Fruit fly (Drosophila melanogaster) whole organism, wandering third instar larva: ENCODE results near the gene CG7255.

Experiments
- Abd-B ChIP-seq: fragments of >200 bp; optimal IDR thresholded peaks from 2 replicates; lab custom pipeline; 2017; ENCODE audit warnings: missing biosample characterization, missing genetic modification characterization
- CG32264 ChIP-seq: fragments of 200-800 bp; sonication (Bioruptor generic); optimal IDR thresholded peaks from 2 replicates; lab custom pipeline; 2016; ENCODE audit warnings: missing biosample characterization, missing genetic modification characterization
- CG9705 ChIP-seq: fragments of 200-800 bp; sonication (Bioruptor generic); optimal IDR thresholded peaks from 2 replicates; lab custom pipeline; 2018; ENCODE audit warnings: missing biosample characterization, mild to moderate bottlenecking, missing genetic modification characterization
- CrebA ChIP-seq: fragments of 200-800 bp; sonication (Bioruptor generic); optimal IDR thresholded peaks from 2 replicates; lab custom pipeline; 2016; ENCODE audit warnings: missing biosample characterization, mild to moderate bottlenecking, missing genetic modification characterization, borderline replicate concordance
- Dfd ChIP-seq: fragments of >200 bp; optimal IDR thresholded peaks from 2 replicates; lab custom pipeline; 2017; ENCODE audit warnings: missing biosample characterization, missing genetic modification characterization
- Dif ChIP-seq: fragments of 200-275, 200-300 bp; sonication (Bioruptor generic); optimal IDR thresholded peaks from 2 replicates; lab custom pipeline; 2018; ENCODE audit warnings: missing biosample characterization, missing genetic modification characterization; ENCODE audit not compliant: partially characterized antibody
- GATAd ChIP-seq: sonication (Bioruptor generic); optimal IDR thresholded peaks from 2 replicates; lab custom pipeline; 2016; ENCODE audit warnings: missing biosample characterization, missing genetic modification characterization
- HLH106 ChIP-seq: fragments of 200-800 bp; optimal IDR thresholded peaks from 3 replicates; lab custom pipeline; 2019; ENCODE audit warnings: missing biosample characterization, mild to moderate bottlenecking, missing genetic modification characterization, moderate library complexity
- Hnf4 ChIP-seq: fragments of 200-800 bp; sonication (Bioruptor generic); optimal IDR thresholded peaks from 2 replicates; lab custom pipeline; 2016; ENCODE audit warnings: missing biosample characterization, mild to moderate bottlenecking, missing genetic modification characterization
- Hr78 ChIP-seq: fragments of >200 bp; optimal IDR thresholded peaks from 2 replicates; lab custom pipeline; 2017; ENCODE audit warnings: missing biosample characterization, missing genetic modification characterization
- Hr83 ChIP-seq: fragments of 200-300 bp; sonication (Bioruptor generic); optimal IDR thresholded peaks from 2 replicates; lab custom pipeline; 2016; ENCODE audit warnings: missing biosample characterization, mild to moderate bottlenecking, missing genetic modification characterization, moderate library complexity; ENCODE audit not compliant: poor library complexity, severe bottlenecking
- Jra ChIP-seq: sonication (Bioruptor generic); optimal IDR thresholded peaks from 2 replicates; lab custom pipeline; 2016; ENCODE audit warnings: missing biosample characterization, missing genetic modification characterization
- Mio ChIP-seq: sonication (Bioruptor generic); optimal IDR thresholded peaks from 2 replicates; lab custom pipeline; 2016; ENCODE audit warnings: missing biosample characterization, missing genetic modification characterization
- Myc ChIP-seq: fragments of >200 bp; optimal IDR thresholded peaks from 2 replicates; lab custom pipeline; 2017
- N ChIP-seq: fragments of >200 bp; optimal IDR thresholded peaks from 2 replicates; lab custom pipeline; 2018; ENCODE audit warnings: missing biosample characterization, missing external identifiers, missing genetic modification characterization
- OdsH ChIP-seq: fragments of 200-800 bp; sonication (Bioruptor generic); optimal IDR thresholded peaks from 2 replicates; lab custom pipeline; 2016; ENCODE audit warnings: missing biosample characterization, mild to moderate bottlenecking, missing genetic modification characterization
- Rel ChIP-seq, 2 experiments: fragments of 200-800 bp; sonication (Bioruptor generic) in 1 of 2; optimal IDR thresholded peaks; 2 replicates in 1 of 2; 3 replicates in 1 of 2; lab custom pipeline; 2016 to 2019; ENCODE audit warnings: mild to moderate bottlenecking in 2 of 2, missing biosample characterization in 2 of 2, missing genetic modification characterization in 2 of 2, moderate library complexity in 1 of 2
- Sp1 ChIP-seq: fragments of 200-800 bp; sonication (Bioruptor generic); optimal IDR thresholded peaks from 3 replicates; lab custom pipeline; 2019; ENCODE audit warnings: missing biosample characterization, mild to moderate bottlenecking, missing genetic modification characterization, moderate library complexity
- Vsx2 ChIP-seq: fragments of 200-300, 225-300 bp; sonication (Bioruptor generic); optimal IDR thresholded peaks from 2 replicates; lab custom pipeline; 2018; ENCODE audit warnings: missing biosample characterization, missing genetic modification characterization; ENCODE audit not compliant: partially characterized antibody
- br ChIP-seq: fragments of 200-800 bp; sonication (Bioruptor generic); optimal IDR thresholded peaks from 2 replicates; lab custom pipeline; 2016; ENCODE audit warnings: missing biosample characterization, missing genetic modification characterization
- brk ChIP-seq: fragments of 200-800 bp; sonication (Bioruptor generic); optimal IDR thresholded peaks from 2 replicates; lab custom pipeline; 2016; ENCODE audit warnings: missing biosample characterization, mild to moderate bottlenecking, missing genetic modification characterization
- dl ChIP-seq, 2 experiments: fragments of 175-275, 200-275 bp in 1 of 2; fragments of 200-275 bp in 1 of 2; sonication (Bioruptor generic); optimal IDR thresholded peaks; lab custom pipeline; 2018; ENCODE audit warnings: mild to moderate bottlenecking in 2 of 2, missing biosample characterization in 2 of 2, missing genetic modification characterization in 2 of 2, moderate library complexity in 2 of 2; ENCODE audit not compliant: partially characterized antibody in 2 of 2, insufficient read depth in 1 of 2
- dmrt93B ChIP-seq: fragments of 200-800 bp; sonication (Bioruptor generic); optimal IDR thresholded peaks from 2 replicates; lab custom pipeline; 2018; ENCODE audit warnings: missing biosample characterization, mild to moderate bottlenecking, missing genetic modification characterization
- dsf ChIP-seq: sonication (Bioruptor generic); optimal IDR thresholded peaks from 2 replicates; lab custom pipeline; 2016; ENCODE audit warnings: missing biosample characterization, missing genetic modification characterization, borderline replicate concordance
- ey ChIP-seq: fragments of 200-800 bp; sonication (Bioruptor generic); optimal IDR thresholded peaks from 2 replicates; lab custom pipeline; 2016; ENCODE audit warnings: missing biosample characterization, missing genetic modification characterization
- foxo ChIP-seq, 2 experiments: fragments of 200-800 bp; sonication (Bioruptor generic); optimal IDR thresholded peaks; 2 replicates in 1 of 2; 3 replicates in 1 of 2; lab custom pipeline; 2016 to 2017; ENCODE audit warnings: missing biosample characterization in 2 of 2, missing genetic modification characterization in 2 of 2
- fru ChIP-seq: fragments of 200-800 bp; sonication (Bioruptor generic); optimal IDR thresholded peaks from 3 replicates; lab custom pipeline; 2016; ENCODE audit warnings: missing biosample characterization, mild to moderate bottlenecking, missing genetic modification characterization
- h ChIP-seq: fragments of 200-800 bp; sonication (Bioruptor generic); optimal IDR thresholded peaks from 3 replicates; lab custom pipeline; 2016; ENCODE audit warnings: missing biosample characterization, mild to moderate bottlenecking, missing genetic modification characterization
- jim ChIP-seq: fragments of 175-275, 200-325 bp; sonication (Bioruptor generic); optimal IDR thresholded peaks from 2 replicates; lab custom pipeline; 2016; ENCODE audit warnings: missing biosample characterization, mild to moderate bottlenecking, missing genetic modification characterization
- lola ChIP-seq: fragments of >200 bp; optimal IDR thresholded peaks from 2 replicates; lab custom pipeline; 2017; ENCODE audit warnings: missing biosample characterization, missing genetic modification characterization
- pan ChIP-seq: fragments of >200 bp; optimal IDR thresholded peaks from 2 replicates; lab custom pipeline; 2017
- psq ChIP-seq: fragments of 200-800 bp; sonication (Bioruptor generic); optimal IDR thresholded peaks from 3 replicates; lab custom pipeline; 2017; ENCODE audit warnings: missing biosample characterization, mild to moderate bottlenecking, missing genetic modification characterization, moderate library complexity
- rgr ChIP-seq: fragments of 200-800 bp; sonication (Bioruptor generic); optimal IDR thresholded peaks from 3 replicates; lab custom pipeline; 2016; ENCODE audit warnings: missing biosample characterization, mild to moderate bottlenecking, missing genetic modification characterization
- sage ChIP-seq: fragments of 200-800 bp; sonication (Bioruptor generic); optimal IDR thresholded peaks from 2 replicates; lab custom pipeline; 2016; ENCODE audit warnings: missing biosample characterization, mild to moderate bottlenecking, missing genetic modification characterization
- sv ChIP-seq: fragments of 200-800 bp; sonication (Bioruptor generic); optimal IDR thresholded peaks from 3 replicates; lab custom pipeline; 2016; ENCODE audit warnings: missing biosample characterization, missing genetic modification characterization
- tai ChIP-seq: sonication (Bioruptor generic); optimal IDR thresholded peaks from 2 replicates; lab custom pipeline; 2016; ENCODE audit warnings: missing biosample characterization, missing genetic modification characterization
- usp ChIP-seq: fragments of >200 bp; optimal IDR thresholded peaks from 2 replicates; lab custom pipeline; 2017; ENCODE audit warnings: missing biosample characterization, missing genetic modification characterization
- woc ChIP-seq: sonication (Bioruptor generic); optimal IDR thresholded peaks from 2 replicates; lab custom pipeline; 2016; ENCODE audit warnings: missing biosample characterization, mild to moderate bottlenecking, missing genetic modification characterization

Gene CG7255

DNA sequence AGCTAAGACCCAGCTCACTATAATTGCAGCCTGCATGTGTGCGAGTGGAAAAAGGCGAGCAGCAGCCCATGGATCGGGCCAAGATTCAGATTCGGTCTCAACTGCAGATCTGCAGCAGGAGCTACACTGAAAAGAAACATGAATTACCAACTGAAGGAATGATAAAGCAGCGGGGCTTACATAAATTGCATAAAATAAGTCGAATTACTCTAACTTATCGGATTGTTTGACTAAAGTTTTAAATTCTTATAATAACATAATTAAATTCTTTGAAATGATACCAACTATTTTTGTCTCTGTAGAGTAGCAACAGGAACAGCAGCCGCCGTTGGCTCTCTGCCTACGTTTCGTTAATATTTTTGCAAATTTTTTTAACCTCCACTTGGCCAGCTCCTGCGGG lies 43.5 kb upstream of the CG7255 start:
- peak; percentile 66 for TF ChIP-seq GATAd (GFP tag; lab: Kevin White, UChicago)
- TF ChIP-seq psq (GFP tag; lab: Kevin White, UChicago), result peak; percentile 89
- peak; percentile 95 for TF ChIP-seq HLH106 (tag; lab: Kevin White, UChicago)
- peak; percentile 96 for TF ChIP-seq sage (GFP tag; lab: Kevin White, UChicago)
- peak; percentile 96 for TF ChIP-seq Rel (GFP tag; optimal IDR thresholded peaks at IDR 0.05; lab: Kevin White, UChicago)
- TF ChIP-seq Rel (tag; optimal IDR thresholded peaks at IDR 0.05; lab: Kevin White, UChicago), result peak; percentile 53
- no peak for TF ChIP-seq Myc
- TF ChIP-seq sv (GFP tag; lab: Kevin White, UChicago), result no peak
- TF ChIP-seq fru, result peak; percentile 92
- TF ChIP-seq usp (GFP tag; lab: Kevin White, UChicago), result no peak
- TF ChIP-seq Hr83 (GFP tag; lab: Kevin White, UChicago), result no peak
- TF ChIP-seq Mio, result peak; percentile 63
- TF ChIP-seq N (GFP tag; lab: Kevin White, UChicago), result no peak
- peak; percentile 85 for TF ChIP-seq dsf (GFP tag; lab: Kevin White, UChicago)
- peak; percentile 97 for TF ChIP-seq Hnf4 (GFP tag; lab: Kevin White, UChicago)
- TF ChIP-seq foxo (GFP tag; optimal IDR thresholded peaks at IDR 0.05; lab: Kevin White, UChicago), result peak; percentile 50 to 98
- peak; percentile 88 for TF ChIP-seq CrebA (GFP tag; lab: Kevin White, UChicago)
- TF ChIP-seq dl (GFP tag; optimal IDR thresholded peaks at IDR 0.05; lab: Kevin White, UChicago; ENCODE audit: insufficient read depth in 1 of 2, partially characterized antibody in 2 of 2), result no peak
- TF ChIP-seq br, result peak; percentile 97
- peak; percentile 91 for TF ChIP-seq woc (GFP tag; lab: Kevin White, UChicago)
- no peak for TF ChIP-seq Vsx2 (GFP tag; lab: Kevin White, UChicago)
- no peak for TF ChIP-seq Hr78 (GFP tag; lab: Kevin White, UChicago)
- peak; percentile 91 for TF ChIP-seq CG32264 (GFP tag; lab: Kevin White, UChicago)
- TF ChIP-seq tai (GFP tag; lab: Kevin White, UChicago), result peak; percentile 91
- no peak for TF ChIP-seq pan (lab: Kevin White, UChicago)
- TF ChIP-seq brk (GFP tag; lab: Kevin White, UChicago), result peak; percentile 93
- TF ChIP-seq Abd-B (GFP tag; lab: Kevin White, UChicago), result no peak
- peak; percentile 96 for TF ChIP-seq rgr
- peak; percentile 95 for TF ChIP-seq Sp1 (GFP tag; lab: Kevin White, UChicago)
- TF ChIP-seq ey (GFP tag; lab: Kevin White, UChicago), result peak; percentile 97
- TF ChIP-seq dmrt93B, result peak; percentile 91
- no peak for TF ChIP-seq jim (GFP tag; lab: Kevin White, UChicago)
- peak; percentile 96 for TF ChIP-seq CG9705
- TF ChIP-seq Dif, result no peak
- peak; percentile 96 for TF ChIP-seq h (GFP tag; lab: Kevin White, UChicago)
- no peak for TF ChIP-seq lola
- TF ChIP-seq Dfd (GFP tag; lab: Kevin White, UChicago), result no peak
- TF ChIP-seq Jra (GFP tag; lab: Kevin White, UChicago), result peak; percentile 81
- TF ChIP-seq OdsH, result peak; percentile 97

dm6 chr3L:15261067-15261506 lies 43.0 kb upstream of the CG7255 start:
- TF ChIP-seq lola (no peak), Jra (GFP tag; lab: Kevin White, UChicago) (peak; percentile 3), dmrt93B (peak; percentile 88), woc (GFP tag; lab: Kevin White, UChicago) (peak; percentile 55), Hr78 (GFP tag; lab: Kevin White, UChicago) (no peak), CrebA (GFP tag; lab: Kevin White, UChicago) (peak; percentile 35), CG32264 (GFP tag; lab: Kevin White, UChicago) (no peak), fru (peak; percentile 96), h (GFP tag; lab: Kevin White, UChicago) (peak; percentile 75), ey (GFP tag; lab: Kevin White, UChicago) (peak; percentile 71), dsf (GFP tag; lab: Kevin White, UChicago) (peak; percentile 25), Hr83 (GFP tag; lab: Kevin White, UChicago) (peak; percentile 17), br (peak; percentile 58), foxo (GFP tag; optimal IDR thresholded peaks at IDR 0.05; lab: Kevin White, UChicago) (peak in 1 of 2 experiments; percentile 80), Abd-B (GFP tag; lab: Kevin White, UChicago) (no peak), psq (GFP tag; lab: Kevin White, UChicago) (peak; percentile 72), Myc (no peak), dl (GFP tag; optimal IDR thresholded peaks at IDR 0.05; lab: Kevin White, UChicago; ENCODE audit: insufficient read depth in 1 of 2, partially characterized antibody in 2 of 2) (no peak), sv (GFP tag; lab: Kevin White, UChicago) (peak; percentile 8), Hnf4 (GFP tag; lab: Kevin White, UChicago) (peak; percentile 63), HLH106 (tag; lab: Kevin White, UChicago) (peak; percentile 94), pan (lab: Kevin White, UChicago) (no peak), brk (GFP tag; lab: Kevin White, UChicago) (peak; percentile 66), GATAd (GFP tag; lab: Kevin White, UChicago) (no peak), Vsx2 (GFP tag; lab: Kevin White, UChicago) (no peak), Rel (GFP tag; optimal IDR thresholded peaks at IDR 0.05; lab: Kevin White, UChicago) (peak; percentile 68), Rel (tag; optimal IDR thresholded peaks at IDR 0.05; lab: Kevin White, UChicago) (peak; percentile 25), Mio (no peak), Dfd (GFP tag; lab: Kevin White, UChicago) (no peak), rgr (peak; percentile 84), usp (GFP tag; lab: Kevin White, UChicago) (no peak), Dif (no peak), jim (GFP tag; lab: Kevin White, UChicago) (peak; percentile 47), sage (GFP tag; lab: Kevin White, UChicago) (peak; percentile 49), N (GFP tag; lab: Kevin White, UChicago) (no peak), Sp1 (GFP tag; lab: Kevin White, UChicago) (peak; percentile 95), tai (GFP tag; lab: Kevin White, UChicago) (peak; percentile 60), CG9705 (peak; percentile 92), OdsH (peak; percentile 88)
